Worm (Caenorhabditis elegans) whole organism, mixed stage, embryonic: ENCODE results near the gene cest-12.

Experiments used
- M03D4.4 ChIP-seq: sonication (generic microtip); optimal IDR thresholded peaks from 2 replicates; lab custom pipeline; 2017; ENCODE audit warnings: mild to moderate bottlenecking, missing genetic modification characterization, missing compliant biosample characterization
- bed-3 ChIP-seq: fragments of 200-800 bp; sonication (Bioruptor generic); optimal IDR thresholded peaks from 3 replicates; lab custom pipeline; 2018; ENCODE audit warnings: mild to moderate bottlenecking, missing genetic modification characterization, moderate library complexity, missing compliant biosample characterization
- blmp-1 ChIP-seq: fragments of 150-350 bp; optimal IDR thresholded peaks from 2 replicates; lab custom pipeline; 2014; ENCODE audit warnings: missing biosample characterization, missing genetic modification characterization
- ceh-39 ChIP-seq: fragments of 150-350 bp; optimal IDR thresholded peaks from 2 replicates; lab custom pipeline; 2014; ENCODE audit warnings: missing biosample characterization, missing genetic modification characterization
- ceh-43 ChIP-seq: fragments of 200-800 bp; sonication (Bioruptor generic); optimal IDR thresholded peaks from 2 replicates; lab custom pipeline; 2018; ENCODE audit warnings: mild to moderate bottlenecking, missing genetic modification characterization, moderate library complexity, missing compliant biosample characterization
- ceh-83 ChIP-seq: fragments of 200-800 bp; sonication (Bioruptor generic); optimal IDR thresholded peaks from 2 replicates; lab custom pipeline; 2018; ENCODE audit warnings: mild to moderate bottlenecking, missing genetic modification characterization, missing compliant biosample characterization
- ces-1 ChIP-seq: fragments of 150-350 bp; optimal IDR thresholded peaks from 2 replicates; lab custom pipeline; 2014; ENCODE audit warnings: missing biosample characterization, missing genetic modification reagents, missing genetic modification characterization
- drap-1 ChIP-seq: fragments of 200-800 bp; sonication (Bioruptor generic); optimal IDR thresholded peaks from 3 replicates; lab custom pipeline; 2018; ENCODE audit warnings: mild to moderate bottlenecking, missing genetic modification characterization, missing compliant biosample characterization
- flh-1 ChIP-seq: fragments of 200-800 bp; sonication (Bioruptor generic); optimal IDR thresholded peaks from 2 replicates; lab custom pipeline; 2018; ENCODE audit warnings: mild to moderate bottlenecking, missing genetic modification characterization, moderate library complexity, missing compliant biosample characterization
- ham-2 ChIP-seq: fragments of 200-800 bp; sonication (Bioruptor generic); optimal IDR thresholded peaks from 2 replicates; lab custom pipeline; 2018; ENCODE audit warnings: mild to moderate bottlenecking, missing genetic modification characterization, missing compliant biosample characterization
- hlh-1 ChIP-seq: fragments of 150-350 bp; optimal IDR thresholded peaks from 2 replicates; lab custom pipeline; 2014; ENCODE audit warnings: missing biosample characterization, missing genetic modification reagents, missing genetic modification characterization
- lin-13 ChIP-seq: fragments of 150-350 bp; optimal IDR thresholded peaks from 2 replicates; lab custom pipeline; 2014; ENCODE audit warnings: missing biosample characterization, missing genetic modification characterization
- lin-32 ChIP-seq: fragments of 200-800 bp; sonication (Bioruptor generic); optimal IDR thresholded peaks from 2 replicates; lab custom pipeline; 2018; ENCODE audit warnings: mild to moderate bottlenecking, missing genetic modification characterization, missing compliant biosample characterization
- lsy-2 ChIP-seq: fragments of 150-350 bp; optimal IDR thresholded peaks from 2 replicates; lab custom pipeline; 2014; ENCODE audit warnings: missing biosample characterization, missing genetic modification characterization
- mab-5 ChIP-seq: fragments of 150-350 bp; optimal IDR thresholded peaks from 2 replicates; lab custom pipeline; 2014; ENCODE audit warnings: missing biosample characterization, missing genetic modification characterization
- mep-1 ChIP-seq: fragments of 150-350 bp; optimal IDR thresholded peaks from 2 replicates; lab custom pipeline; 2017; ENCODE audit warnings: missing biosample characterization, missing genetic modification reagents, missing genetic modification characterization, inconsistent platforms
- mls-2 ChIP-seq: sonication (generic microtip); optimal IDR thresholded peaks from 2 replicates; lab custom pipeline; 2016; ENCODE audit warnings: mild to moderate bottlenecking, missing genetic modification characterization, moderate library complexity, missing compliant biosample characterization
- nhr-2 ChIP-seq: fragments of 150-350 bp; optimal IDR thresholded peaks from 2 replicates; lab custom pipeline; 2014; ENCODE audit warnings: missing biosample characterization, missing genetic modification characterization
- nhr-28 ChIP-seq: fragments of 150-350 bp; optimal IDR thresholded peaks from 2 replicates; lab custom pipeline; 2014; ENCODE audit warnings: missing biosample characterization, missing genetic modification characterization
- sem-2 ChIP-seq: fragments of 200-800 bp; sonication (Bioruptor generic); optimal IDR thresholded peaks from 2 replicates; lab custom pipeline; 2018; ENCODE audit warnings: mild to moderate bottlenecking, missing genetic modification characterization, missing compliant biosample characterization
- snpc-4 ChIP-seq: fragments of 150-350 bp; optimal IDR thresholded peaks from 2 replicates; lab custom pipeline; 2014; ENCODE audit warnings: missing biosample characterization, missing genetic modification characterization
- sptf-1 ChIP-seq: sonication (generic microtip); optimal IDR thresholded peaks from 2 replicates; lab custom pipeline; 2017; ENCODE audit warnings: mild to moderate bottlenecking, missing genetic modification characterization, moderate library complexity, missing compliant biosample characterization
- tbx-8 ChIP-seq: fragments of 200-800 bp; sonication (Bioruptor generic); optimal IDR thresholded peaks from 2 replicates; lab custom pipeline; 2018; ENCODE audit warnings: mild to moderate bottlenecking, missing genetic modification characterization, moderate library complexity, missing compliant biosample characterization
- unc-120 ChIP-seq: sonication (generic microtip); optimal IDR thresholded peaks from 2 replicates; lab custom pipeline; 2017; ENCODE audit warnings: missing genetic modification characterization, missing compliant biosample characterization; ENCODE audit not compliant: poor library complexity, severe bottlenecking
- unc-39 ChIP-seq: fragments of 150-350 bp; optimal IDR thresholded peaks from 2 replicates; lab custom pipeline; 2014; ENCODE audit warnings: missing biosample characterization, missing genetic modification characterization
- unc-62 ChIP-seq: fragments of 150-350 bp; optimal IDR thresholded peaks from 2 replicates; lab custom pipeline; 2014; ENCODE audit warnings: missing biosample characterization, missing genetic modification reagents, missing genetic modification characterization
- zip-8 ChIP-seq: fragments of 150-350 bp; optimal IDR thresholded peaks from 2 replicates; lab custom pipeline; 2014; ENCODE audit warnings: missing biosample characterization, missing genetic modification characterization

The cest-12 gene

DNA sequence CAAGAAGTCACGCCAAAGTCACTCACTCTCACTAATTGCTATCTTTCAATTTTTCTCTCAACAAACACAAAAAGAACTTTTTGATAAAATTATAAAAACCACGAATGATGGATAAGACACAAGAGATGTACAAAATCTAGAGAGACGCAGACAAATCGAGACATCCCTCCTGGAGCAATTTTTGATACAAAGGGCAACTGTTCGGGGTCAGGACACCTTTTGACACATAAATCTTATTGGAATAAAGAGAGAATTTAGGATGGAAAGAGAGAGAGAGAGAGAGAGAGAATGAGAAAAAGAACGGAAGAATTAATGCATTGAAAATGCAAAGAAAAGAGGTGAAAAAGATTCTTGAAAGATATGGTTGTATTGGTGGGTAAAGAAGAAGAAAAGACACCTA lies 29.8 kb upstream of the cest-12 start:
- no peak for TF ChIP-seq blmp-1 (tag; lab: Kevin White, UChicago)
- TF ChIP-seq unc-39 (tag; lab: Kevin White, UChicago) = no peak
- TF ChIP-seq nhr-2 (tag; lab: Kevin White, UChicago) = peak; percentile 64
- no peak for TF ChIP-seq nhr-28 (tag; lab: Kevin White, UChicago)
- peak; percentile 3 for TF ChIP-seq mab-5 (tag; lab: Kevin White, UChicago)
- no peak for TF ChIP-seq drap-1 (GFP tag; lab: Kevin White, UChicago)
- no peak for TF ChIP-seq ceh-43 (GFP tag; lab: Kevin White, UChicago)
- TF ChIP-seq zip-8 = no peak
- TF ChIP-seq unc-120 (tag; lab: Kevin White, UChicago) = peak; percentile 36
- TF ChIP-seq hlh-1 (tag; lab: Kevin White, UChicago) = peak; percentile 87
- peak; percentile 72 for TF ChIP-seq unc-62 (GFP tag; lab: Kevin White, UChicago)

DNA sequence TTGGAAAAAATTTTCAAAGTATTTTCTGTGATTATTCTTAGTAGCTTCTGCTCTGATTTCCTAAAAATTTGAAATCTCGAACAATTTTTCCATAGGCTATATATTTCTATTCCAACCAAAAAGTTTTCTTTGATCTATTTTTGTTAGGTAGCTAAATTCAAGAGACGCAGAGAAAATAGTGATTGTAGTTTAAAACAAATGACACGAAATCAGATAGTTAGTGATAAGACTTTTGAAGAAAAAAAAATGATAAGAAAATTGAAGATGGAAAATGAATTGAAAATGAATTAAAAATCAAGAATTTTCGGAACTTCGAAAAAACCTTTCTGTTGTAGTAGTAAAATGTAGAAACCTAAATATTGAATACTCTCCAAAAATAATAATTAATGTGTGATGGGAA lies 28.2 kb upstream of the cest-12 start:
- TF ChIP-seq ceh-39 = no peak
- no peak for TF ChIP-seq hlh-1 (tag; lab: Kevin White, UChicago)
- TF ChIP-seq bed-3 (GFP tag; lab: Kevin White, UChicago) = no peak
- no peak for TF ChIP-seq lin-32 (GFP tag; lab: Kevin White, UChicago)
- TF ChIP-seq M03D4.4 (tag; lab: Kevin White, UChicago) = no peak
- TF ChIP-seq tbx-8 (GFP tag; lab: Kevin White, UChicago) = no peak
- TF ChIP-seq unc-120 (tag; lab: Kevin White, UChicago) = no peak

DNA sequence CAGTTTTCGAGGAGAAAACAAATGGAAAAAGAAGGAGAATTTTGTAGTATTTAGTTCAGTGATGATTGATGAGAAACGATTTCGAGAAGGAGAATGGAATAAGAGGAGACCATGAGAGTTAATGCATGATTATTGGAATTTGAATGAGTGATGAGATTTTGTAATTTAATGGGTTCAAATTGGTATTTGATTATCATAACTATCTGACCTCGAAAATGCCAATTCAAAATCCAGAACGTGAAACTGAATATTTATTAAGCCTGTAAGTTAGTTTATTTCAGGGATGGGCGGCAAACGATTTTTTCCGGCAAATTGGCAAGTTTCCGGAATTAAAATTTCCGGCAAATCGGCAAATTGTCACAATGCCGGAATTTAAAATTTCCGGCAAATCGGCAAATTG lies 25.8 kb upstream of the cest-12 start:
- TF ChIP-seq M03D4.4 (tag; lab: Kevin White, UChicago) (no peak), snpc-4 (no peak), lin-32 (GFP tag; lab: Kevin White, UChicago) (no peak), hlh-1 (tag; lab: Kevin White, UChicago) (no peak), nhr-28 (tag; lab: Kevin White, UChicago) (no peak), lin-13 (tag; lab: Kevin White, UChicago) (no peak), ceh-43 (GFP tag; lab: Kevin White, UChicago) (no peak), mep-1 (tag; lab: Kevin White, UChicago) (no peak), sem-2 (no peak), ham-2 (GFP tag; lab: Kevin White, UChicago) (no peak), sptf-1 (tag; lab: Kevin White, UChicago) (no peak), lsy-2 (tag; lab: Kevin White, UChicago) (no peak), flh-1 (GFP tag; lab: Kevin White, UChicago) (no peak)

DNA sequence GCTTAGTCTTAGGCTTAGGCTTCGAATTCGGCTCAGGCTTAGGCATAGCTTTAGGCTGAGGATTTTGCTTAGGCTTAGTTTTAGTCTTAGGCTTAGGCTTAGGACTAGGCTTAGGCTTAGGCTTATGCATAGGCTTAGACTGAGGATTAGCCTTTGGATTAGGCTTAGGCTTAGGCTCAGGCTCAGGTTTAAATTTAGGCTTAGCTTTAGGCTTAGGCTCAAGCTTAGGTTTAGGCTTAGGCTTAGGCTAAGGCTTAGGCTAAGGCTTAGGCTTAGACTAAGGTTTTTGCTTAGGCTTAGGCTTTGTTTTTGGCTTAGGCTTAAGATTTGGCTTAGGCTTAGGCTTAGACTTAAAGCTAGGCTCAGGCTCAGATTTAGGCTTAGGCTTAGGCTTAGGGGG lies 24.4 kb upstream of the cest-12 start:
- no peak for TF ChIP-seq hlh-1 (tag; lab: Kevin White, UChicago)
- no peak for TF ChIP-seq bed-3 (GFP tag; lab: Kevin White, UChicago)
- no peak for TF ChIP-seq sem-2
- TF ChIP-seq ham-2 (GFP tag; lab: Kevin White, UChicago) = peak; percentile 75

DNA sequence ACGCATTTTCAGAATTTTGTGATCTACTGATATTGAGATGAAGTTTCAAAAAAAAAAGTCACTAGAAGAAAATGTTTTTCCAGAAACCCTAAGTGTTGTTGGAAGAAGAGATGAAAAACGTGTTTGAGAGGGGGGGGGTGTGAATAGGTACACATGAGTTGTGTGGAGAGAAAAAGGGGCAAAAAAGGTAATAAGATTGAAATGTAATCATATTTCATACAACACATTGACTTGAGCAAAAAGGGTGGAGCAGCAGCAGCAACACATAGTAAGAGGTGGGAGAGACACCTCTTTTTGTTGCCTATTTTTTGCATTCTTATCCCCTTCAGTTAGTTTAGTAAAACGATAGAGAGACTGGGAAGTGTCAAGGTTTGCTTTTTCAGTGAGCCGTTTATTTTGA lies 23.4 kb upstream of the cest-12 start:
- TF ChIP-seq ces-1 (GFP tag; lab: Kevin White, UChicago) = peak; percentile 50
- TF ChIP-seq mls-2 (tag; lab: Kevin White, UChicago) = no peak

DNA sequence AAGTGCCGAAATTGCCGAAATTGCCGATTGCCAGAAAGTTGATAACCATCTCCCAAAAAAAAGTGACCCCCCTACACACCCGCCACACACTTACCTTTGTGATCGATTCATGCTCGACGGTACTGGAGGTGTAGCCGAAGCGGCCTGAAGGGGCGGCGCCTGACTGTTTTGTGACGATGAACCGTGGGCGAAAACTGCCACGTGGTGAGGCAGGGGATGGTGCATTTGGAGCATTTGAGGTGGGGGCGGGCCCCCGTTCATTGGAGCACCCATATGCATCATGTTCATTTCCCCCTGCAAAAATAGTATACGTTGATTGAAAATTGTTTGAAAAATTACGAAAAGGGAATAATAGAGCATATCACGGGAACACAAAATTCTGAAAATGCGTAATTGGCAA lies 22.7 kb upstream of the cest-12 start, which contains the start of gene Y75B8A.6:
Gene Y75B8A.6, minus strand, starts transcription at position 292 of the 400 bp plus-strand sequence.
- TF ChIP-seq unc-39 (tag; lab: Kevin White, UChicago) = no peak
- TF ChIP-seq ceh-83 (GFP tag; lab: Kevin White, UChicago) = peak; percentile 6

DNA sequence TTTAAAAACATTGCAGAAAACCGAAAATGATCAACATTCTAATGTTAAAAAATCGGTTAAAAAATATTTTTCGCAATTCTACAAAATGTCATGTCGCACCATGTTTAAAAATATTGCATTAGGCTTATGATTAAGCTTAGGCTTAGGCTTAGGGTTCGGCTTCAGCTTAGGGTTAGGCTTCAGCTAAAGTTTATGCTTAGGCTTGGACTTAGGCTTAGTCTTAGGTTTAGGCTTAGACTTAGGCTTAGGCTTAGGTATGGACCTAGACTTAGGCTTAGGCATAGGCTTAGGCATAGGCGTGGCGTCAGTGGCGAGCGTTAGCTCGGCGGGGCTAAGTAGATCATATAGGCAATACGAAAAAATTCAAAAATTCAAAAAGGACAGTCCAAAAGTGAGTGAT lies 17.1 kb upstream of the cest-12 start:
- TF ChIP-seq lin-32 (GFP tag; lab: Kevin White, UChicago) (no peak), ham-2 (GFP tag; lab: Kevin White, UChicago) (peak; percentile 23)
